Worm (Caenorhabditis elegans) whole organism, mixed stage, embryonic: ENCODE data around the gene R144.3.
"Not testable (repeated sequence)": the region's sequence is repeated elsewhere in the genome, so short reads cannot be mapped to it uniquely, and the experiment has no call there.

Experiments
- M03D4.4 ChIP-seq: sonication (generic microtip); optimal IDR thresholded peaks from 2 replicates; lab custom pipeline; 2017; ENCODE audit warnings: mild to moderate bottlenecking, missing genetic modification characterization, missing compliant biosample characterization
- bed-3 ChIP-seq: fragments of 200-800 bp; sonication (Bioruptor generic); optimal IDR thresholded peaks from 3 replicates; lab custom pipeline; 2018; ENCODE audit warnings: mild to moderate bottlenecking, missing genetic modification characterization, moderate library complexity, missing compliant biosample characterization
- ceh-83 ChIP-seq: fragments of 200-800 bp; sonication (Bioruptor generic); optimal IDR thresholded peaks from 2 replicates; lab custom pipeline; 2018; ENCODE audit warnings: mild to moderate bottlenecking, missing genetic modification characterization, missing compliant biosample characterization
- ces-1 ChIP-seq: fragments of 150-350 bp; optimal IDR thresholded peaks from 2 replicates; lab custom pipeline; 2014; ENCODE audit warnings: missing biosample characterization, missing genetic modification reagents, missing genetic modification characterization
- drap-1 ChIP-seq: fragments of 200-800 bp; sonication (Bioruptor generic); optimal IDR thresholded peaks from 3 replicates; lab custom pipeline; 2018; ENCODE audit warnings: mild to moderate bottlenecking, missing genetic modification characterization, missing compliant biosample characterization
- flh-1 ChIP-seq: fragments of 200-800 bp; sonication (Bioruptor generic); optimal IDR thresholded peaks from 2 replicates; lab custom pipeline; 2018; ENCODE audit warnings: mild to moderate bottlenecking, missing genetic modification characterization, moderate library complexity, missing compliant biosample characterization
- hlh-1 ChIP-seq: fragments of 150-350 bp; optimal IDR thresholded peaks from 2 replicates; lab custom pipeline; 2014; ENCODE audit warnings: missing biosample characterization, missing genetic modification reagents, missing genetic modification characterization
- lin-32 ChIP-seq: fragments of 200-800 bp; sonication (Bioruptor generic); optimal IDR thresholded peaks from 2 replicates; lab custom pipeline; 2018; ENCODE audit warnings: mild to moderate bottlenecking, missing genetic modification characterization, missing compliant biosample characterization
- lsy-2 ChIP-seq: fragments of 150-350 bp; optimal IDR thresholded peaks from 2 replicates; lab custom pipeline; 2014; ENCODE audit warnings: missing biosample characterization, missing genetic modification characterization
- mep-1 ChIP-seq: fragments of 150-350 bp; optimal IDR thresholded peaks from 2 replicates; lab custom pipeline; 2017; ENCODE audit warnings: missing biosample characterization, missing genetic modification reagents, missing genetic modification characterization, inconsistent platforms
- nhr-76 ChIP-seq: sonication (generic microtip); optimal IDR thresholded peaks from 2 replicates; lab custom pipeline; 2017; ENCODE audit warnings: missing biosample characterization, missing genetic modification characterization
- snpc-4 ChIP-seq: fragments of 150-350 bp; optimal IDR thresholded peaks from 2 replicates; lab custom pipeline; 2014; ENCODE audit warnings: missing biosample characterization, missing genetic modification characterization
- sptf-1 ChIP-seq: sonication (generic microtip); optimal IDR thresholded peaks from 2 replicates; lab custom pipeline; 2017; ENCODE audit warnings: mild to moderate bottlenecking, missing genetic modification characterization, moderate library complexity, missing compliant biosample characterization
- unc-120 ChIP-seq: sonication (generic microtip); optimal IDR thresholded peaks from 2 replicates; lab custom pipeline; 2017; ENCODE audit warnings: missing genetic modification characterization, missing compliant biosample characterization; ENCODE audit not compliant: poor library complexity, severe bottlenecking
- unc-62 ChIP-seq: fragments of 150-350 bp; optimal IDR thresholded peaks from 2 replicates; lab custom pipeline; 2014; ENCODE audit warnings: missing biosample characterization, missing genetic modification reagents, missing genetic modification characterization

Gene R144.3

ce11 chrIII:5062406-5062805, 40.6 kb downstream of the R144.3 start, which contains the start of gene C45G9.4:
TSS of gene C45G9.4 (plus strand) at chrIII:5062706.
- TF ChIP-seq unc-120 (tag; lab: Kevin White, UChicago); lin-32 (GFP tag; lab: Kevin White, UChicago); lsy-2 (tag; lab: Kevin White, UChicago): not testable (repeated sequence)

DNA sequence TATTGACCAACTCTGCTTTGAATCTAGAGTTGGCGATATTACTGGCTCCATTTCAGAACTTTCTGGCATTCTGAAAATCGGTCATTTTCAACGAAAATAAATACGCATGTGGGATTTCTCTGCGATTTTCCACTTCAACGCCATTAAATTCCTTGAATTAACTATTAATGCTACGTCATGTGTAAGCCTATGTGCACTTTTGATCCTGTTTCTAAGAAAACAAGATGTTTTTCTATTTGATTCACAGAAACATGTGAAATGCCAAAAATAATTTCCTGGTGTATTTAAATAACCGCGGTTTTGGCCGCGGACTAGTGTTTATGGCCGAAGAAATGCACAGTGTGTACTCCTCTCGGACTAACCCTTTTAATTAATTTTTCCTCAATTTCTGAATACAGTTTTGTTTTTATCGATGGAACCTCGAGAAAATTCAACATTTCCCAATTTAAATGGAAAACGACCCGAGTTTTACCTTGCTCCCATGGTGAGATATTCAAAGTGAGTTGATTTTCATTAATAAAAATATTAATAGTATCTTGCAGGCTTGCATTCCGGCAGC, 47.0 kb downstream of the R144.3 start, which contains the start of the genes C45G9.11 and C45G9.2:
Gene C45G9.11, minus strand, starts transcription at position 51 of the 559 bp plus-strand sequence.
Gene C45G9.2, plus strand, starts transcription at position 392 of the 559 bp plus-strand sequence.
- TF ChIP-seq bed-3 (GFP tag; lab: Kevin White, UChicago) (no peak), mep-1 (tag; lab: Kevin White, UChicago) (peak; percentile 59), ces-1 (peak; percentile 82), flh-1 (GFP tag; lab: Kevin White, UChicago) (no peak), ceh-83 (peak; percentile 36), snpc-4 (tag; lab: Kevin White, UChicago) (no peak), drap-1 (no peak), unc-62 (GFP tag; lab: Kevin White, UChicago) (no peak), sptf-1 (tag; lab: Kevin White, UChicago) (no peak), lin-32 (GFP tag; lab: Kevin White, UChicago) (peak; percentile 39), nhr-76 (no peak), hlh-1 (tag; lab: Kevin White, UChicago) (peak; percentile 16), M03D4.4 (tag; lab: Kevin White, UChicago) (no peak)

DNA sequence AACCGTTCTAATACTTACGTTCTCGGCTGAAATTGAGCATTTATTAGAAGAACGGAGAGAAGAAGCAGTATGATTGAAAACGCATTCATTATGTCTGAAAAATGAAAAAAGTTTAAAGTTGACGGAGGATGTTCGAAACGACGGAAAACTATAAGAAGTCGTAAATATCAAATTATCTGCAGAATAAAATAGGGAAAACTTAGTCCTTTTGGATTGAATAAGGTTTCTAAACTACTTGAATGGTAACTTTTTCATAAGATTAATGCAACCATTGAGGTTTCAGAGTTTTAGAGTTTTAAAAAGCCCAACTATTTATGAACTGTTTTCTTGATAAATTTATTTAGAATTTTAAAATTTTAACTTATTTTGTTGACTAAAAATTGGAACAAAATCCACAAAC, 49.7 kb downstream of the R144.3 start, which contains the start of gene C45G9.12:
Gene C45G9.12, minus strand, starts transcription at position 101 of the 400 bp plus-strand sequence.
- TF ChIP-seq nhr-76 = no peak
